Worm (Caenorhabditis elegans) whole organism, early embryonic: ENCODE measurements around the gene F58B6.1.
"Not testable (repeated sequence)": the region's sequence is repeated elsewhere in the genome, so short reads cannot be mapped to it uniquely, and the experiment has no call there.

ENCODE experiments used
- F13C5.2 ChIP-seq: sonication (generic microtip); optimal IDR thresholded peaks from 2 replicates; lab custom pipeline; 2017; ENCODE audit warnings: mild to moderate bottlenecking, missing genetic modification characterization, inconsistent platforms, missing compliant biosample characterization
- aly-1 ChIP-seq: sonication (generic microtip); optimal IDR thresholded peaks from 2 replicates; lab custom pipeline; 2016; ENCODE audit warnings: missing genetic modification characterization, missing compliant biosample characterization
- ama-1 ChIP-seq: fragments of 150-350 bp; optimal IDR thresholded peaks from 2 replicates; lab custom pipeline; 2014
- ceh-36 ChIP-seq: sonication (generic microtip); optimal IDR thresholded peaks from 2 replicates; lab custom pipeline; 2016; ENCODE audit warnings: missing genetic modification characterization, inconsistent platforms, missing compliant biosample characterization
- flt-1 ChIP-seq: fragments of 200-800 bp; sonication (Bioruptor generic); IDR thresholded peaks from 2 replicates; pipeline ENCODE4 v1.3.6; 2022; ENCODE audit warnings: missing genetic modification characterization, missing compliant biosample characterization
- hmbx-1 ChIP-seq: sonication (generic microtip); optimal IDR thresholded peaks from 2 replicates; lab custom pipeline; 2016; ENCODE audit warnings: mild to moderate bottlenecking, missing genetic modification characterization, missing compliant biosample characterization
- hmg-4 ChIP-seq: fragments of 200-800 bp; sonication (Bioruptor generic); optimal IDR thresholded peaks from 2 replicates; lab custom pipeline; 2018; ENCODE audit warnings: mild to moderate bottlenecking, missing genetic modification characterization, missing compliant biosample characterization
- hnd-1 ChIP-seq: sonication (generic microtip); optimal IDR thresholded peaks from 2 replicates; lab custom pipeline; 2016; ENCODE audit warnings: missing genetic modification characterization, missing compliant biosample characterization
- scrt-1 ChIP-seq: fragments of 200-800 bp; sonication (Bioruptor generic); IDR thresholded peaks from 2 replicates; pipeline ENCODE4 v1.3.6; 2022; ENCODE audit warnings: missing genetic modification characterization, missing compliant biosample characterization
- sea-1 ChIP-seq: fragments of 200-800 bp; sonication (Bioruptor generic); conservative IDR thresholded peaks from 2 replicates; pipeline ENCODE4 v1.3.6; 2022; ENCODE audit warnings: missing genetic modification characterization, missing compliant biosample characterization
- tbx-11 ChIP-seq: fragments of 200-800 bp; sonication (Bioruptor generic); IDR thresholded peaks from 2 replicates; pipeline ENCODE4 v1.3.6; 2022; ENCODE audit warnings: missing genetic modification characterization, missing compliant biosample characterization
- tbx-37 ChIP-seq: fragments of 200-800 bp; sonication (Bioruptor generic); conservative IDR thresholded peaks from 2 replicates; pipeline ENCODE4 v1.3.6; 2022; ENCODE audit warnings: missing genetic modification reagents, missing genetic modification characterization, missing compliant biosample characterization

DNA sequence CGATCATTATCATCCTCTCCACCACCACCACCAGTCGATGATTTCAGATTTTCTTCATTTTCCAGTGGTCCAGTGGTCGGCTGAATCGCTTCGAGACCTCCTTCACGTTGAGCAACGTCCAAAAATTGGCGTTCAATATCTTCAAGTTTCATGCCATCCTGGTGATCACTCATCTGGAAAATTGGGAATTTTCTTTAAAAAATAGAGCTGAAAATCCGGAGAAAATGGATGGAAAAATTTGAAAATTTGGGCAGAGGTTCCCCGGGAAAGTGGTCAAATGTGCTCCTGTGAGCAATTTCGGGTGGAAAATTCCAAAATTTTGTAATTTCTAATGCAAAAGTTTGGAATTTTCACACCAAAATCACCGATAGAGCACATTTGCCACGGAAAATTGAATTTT is 39.3 kb downstream of the F58B6.1 start, which contains the start of gene uaf-1:
- TF ChIP-seq ama-1 (lab: Kevin White, UChicago); hmbx-1 (tag; lab: Kevin White, UChicago); scrt-1 (GFP tag; lab: Robert Waterston, UW); flt-1 (GFP tag; lab: Robert Waterston, UW); tbx-37; F13C5.2 (tag; lab: Kevin White, UChicago); aly-1; ceh-36 (tag; lab: Kevin White, UChicago); hnd-1 (tag; lab: Kevin White, UChicago); tbx-11 (GFP tag; lab: Robert Waterston, UW); hmg-4; sea-1: not testable (repeated sequence)
